Fruit fly (Drosophila melanogaster) whole organism, embryonic: Measurements from ENCODE around the gene CG16719.

Experiments used
- Atf-2 ChIP-seq: fragments of 200-800 bp; sonication (Bioruptor generic); optimal IDR thresholded peaks from 2 replicates; lab custom pipeline; 2016; ENCODE audit warnings: missing biosample characterization, missing genetic modification characterization
- Blimp-1 ChIP-seq: fragments of 200-800 bp; sonication (Bioruptor generic); optimal IDR thresholded peaks from 3 replicates; lab custom pipeline; 2018; ENCODE audit warnings: missing biosample characterization, missing genetic modification characterization, mild to moderate bottlenecking, moderate library complexity, missing genetic modification reagents
- CG10274 ChIP-seq: fragments of 200-800 bp; sonication (Bioruptor generic); optimal IDR thresholded peaks from 3 replicates; lab custom pipeline; 2017; ENCODE audit warnings: missing biosample characterization, mild to moderate bottlenecking, missing genetic modification characterization
- CG10462 ChIP-seq: fragments of 200-800 bp; sonication (Bioruptor generic); optimal IDR thresholded peaks from 2 replicates; lab custom pipeline; 2016; ENCODE audit warnings: missing biosample characterization, missing genetic modification characterization
- CG11398 ChIP-seq: fragments of 200-800 bp; sonication (Bioruptor generic); optimal IDR thresholded peaks from 2 replicates; lab custom pipeline; 2016; ENCODE audit warnings: missing biosample characterization, missing genetic modification characterization
- CG11695 ChIP-seq: fragments of 200-800 bp; sonication (Bioruptor generic); IDR thresholded peaks from 3 replicates; pipeline ENCODE4 v1.3.6; 2022; ENCODE audit warnings: missing biosample characterization, missing genetic modification characterization
- CG13287 ChIP-seq: fragments of 200-800 bp; sonication (Bioruptor generic); IDR thresholded peaks from 2 replicates; pipeline ENCODE4 v1.3.6; 2022; ENCODE audit warnings: missing biosample characterization, missing genetic modification characterization; ENCODE audit not compliant: partially characterized antibody
- CG13624 ChIP-seq: fragments of 200-800 bp; sonication (Bioruptor generic); optimal IDR thresholded peaks from 2 replicates; lab custom pipeline; 2016; ENCODE audit warnings: missing biosample characterization, missing genetic modification characterization
- CG13894 ChIP-seq: fragments of 200-800 bp; sonication (Bioruptor generic); optimal IDR thresholded peaks from 3 replicates; lab custom pipeline; 2018; ENCODE audit warnings: missing biosample characterization, mild to moderate bottlenecking, missing genetic modification characterization, moderate library complexity
- CG15696 ChIP-seq: fragments of 200-800 bp; sonication (Bioruptor generic); optimal IDR thresholded peaks from 2 replicates; lab custom pipeline; 2019; ENCODE audit warnings: missing biosample characterization, mild to moderate bottlenecking, missing genetic modification characterization, moderate library complexity
- CG16815 ChIP-seq: fragments of 200-800 bp; sonication (Bioruptor generic); optimal IDR thresholded peaks from 3 replicates; lab custom pipeline; 2017; ENCODE audit warnings: missing biosample characterization, mild to moderate bottlenecking, missing genetic modification characterization
- CG17361 ChIP-seq: fragments of 200-800 bp; sonication (Bioruptor generic); IDR thresholded peaks from 3 replicates; pipeline ENCODE4 v1.3.6; 2022; ENCODE audit warnings: missing biosample characterization, missing genetic modification characterization
- CG17612 ChIP-seq: fragments of 200-800 bp; sonication (Bioruptor generic); IDR thresholded peaks from 2 replicates; pipeline ENCODE4 v1.3.6; 2022; ENCODE audit warnings: missing biosample characterization, missing genetic modification characterization
- CG18262 ChIP-seq: fragments of 200-800 bp; optimal IDR thresholded peaks from 3 replicates; lab custom pipeline; 2019; ENCODE audit warnings: missing biosample characterization, mild to moderate bottlenecking, missing genetic modification characterization, moderate library complexity
- CG1832 ChIP-seq: fragments of 200-800 bp; sonication (Bioruptor generic); optimal IDR thresholded peaks from 2 replicates; lab custom pipeline; 2017; ENCODE audit warnings: missing biosample characterization, mild to moderate bottlenecking, missing genetic modification characterization, inconsistent platforms
- CG33557 ChIP-seq: fragments of 200-800 bp; sonication (Bioruptor generic); optimal IDR thresholded peaks from 2 replicates; lab custom pipeline; 2019; ENCODE audit warnings: missing biosample characterization, mild to moderate bottlenecking, missing genetic modification characterization, moderate library complexity
- CG4617 ChIP-seq: fragments of 200-800 bp; sonication (Bioruptor generic); optimal IDR thresholded peaks from 3 replicates; lab custom pipeline; 2016; ENCODE audit warnings: missing biosample characterization, missing genetic modification characterization, borderline replicate concordance
- CG6175 ChIP-seq: fragments of 200-800 bp; sonication (Bioruptor generic); IDR thresholded peaks from 3 replicates; pipeline ENCODE4 v1.3.6; 2022; ENCODE audit warnings: missing biosample characterization, missing genetic modification characterization
- CG6689 ChIP-seq: fragments of 200-800 bp; sonication (Bioruptor generic); IDR thresholded peaks from 2 replicates; pipeline ENCODE4 v1.3.6; 2022; ENCODE audit warnings: missing biosample characterization, missing genetic modification characterization
- CG7556 ChIP-seq: fragments of 200-800 bp; sonication (Bioruptor generic); optimal IDR thresholded peaks from 2 replicates; lab custom pipeline; 2017; ENCODE audit warnings: missing biosample characterization, mild to moderate bottlenecking, missing genetic modification characterization
- CG8765 ChIP-seq: fragments of 200-800 bp; sonication (Bioruptor generic); IDR thresholded peaks from 2 replicates; pipeline ENCODE4 v1.3.6; 2022; ENCODE audit warnings: missing biosample characterization, missing genetic modification characterization
- CG9609 ChIP-seq: fragments of 200-800 bp; sonication (Bioruptor generic); optimal IDR thresholded peaks from 3 replicates; lab custom pipeline; 2016; ENCODE audit warnings: missing biosample characterization, missing genetic modification characterization
- Chrac-16 ChIP-seq: fragments of 200-800 bp; sonication (Bioruptor generic); optimal IDR thresholded peaks from 3 replicates; lab custom pipeline; 2016; ENCODE audit warnings: missing biosample characterization, missing genetic modification characterization
- CkIIα-i1 ChIP-seq: fragments of 200-800 bp; sonication (Bioruptor generic); IDR thresholded peaks from 2 replicates; pipeline ENCODE4 v1.3.6; 2022; ENCODE audit warnings: missing biosample characterization, missing genetic modification characterization
- D19B ChIP-seq: fragments of 200-800 bp; sonication (Bioruptor generic); optimal IDR thresholded peaks from 2 replicates; lab custom pipeline; 2017; ENCODE audit warnings: missing biosample characterization, mild to moderate bottlenecking, missing genetic modification characterization
- Dad ChIP-seq: fragments of 200-800 bp; sonication (Bioruptor generic); optimal IDR thresholded peaks from 3 replicates; lab custom pipeline; 2016; ENCODE audit warnings: missing biosample characterization, missing genetic modification characterization
- Doc3 ChIP-seq: fragments of 200-800 bp; sonication (Bioruptor generic); IDR thresholded peaks from 3 replicates; pipeline ENCODE4 v1.3.6; 2022; ENCODE audit warnings: missing biosample characterization, missing genetic modification characterization; ENCODE audit not compliant: partially characterized antibody
- Dref ChIP-seq: fragments of 200-800 bp; sonication (Bioruptor generic); IDR thresholded peaks from 2 replicates; pipeline ENCODE4 v1.3.6; 2022; ENCODE audit warnings: missing biosample characterization, missing genetic modification characterization
- Ets65A ChIP-seq: fragments of 200-800 bp; sonication (Bioruptor generic); peaks from one replicate; lab custom pipeline; 2016; ENCODE audit warnings: missing biosample characterization, missing genetic modification characterization
- Fer1 ChIP-seq: fragments of 200-800 bp; sonication (Bioruptor generic); optimal IDR thresholded peaks from 2 replicates; lab custom pipeline; 2017; ENCODE audit warnings: missing biosample characterization, mild to moderate bottlenecking, missing genetic modification characterization
- Gsc ChIP-seq: fragments of 200-800 bp; sonication (Bioruptor generic); IDR thresholded peaks from 2 replicates; pipeline ENCODE4 v1.3.6; 2022; ENCODE audit warnings: missing biosample characterization, missing genetic modification characterization
- Gug ChIP-seq: fragments of 200-800 bp; sonication (Bioruptor generic); IDR thresholded peaks from 4 replicates; pipeline ENCODE4 v1.3.6; 2022; ENCODE audit warnings: missing biosample characterization, missing genetic modification characterization
- HHEX ChIP-seq: fragments of 200-800 bp; sonication (Bioruptor generic); optimal IDR thresholded peaks from 3 replicates; lab custom pipeline; 2017; ENCODE audit warnings: missing biosample characterization, mild to moderate bottlenecking, missing genetic modification characterization, missing genetic modification reagents
- HLH3B ChIP-seq: fragments of 200-800 bp; sonication (Bioruptor generic); IDR thresholded peaks from 2 replicates; pipeline ENCODE4 v1.3.6; 2022; ENCODE audit warnings: missing biosample characterization, missing genetic modification characterization
- HLH4C ChIP-seq: fragments of 200-800 bp; sonication (Bioruptor generic); IDR thresholded peaks from 3 replicates; pipeline ENCODE4 v1.3.6; 2022; ENCODE audit warnings: missing biosample characterization, missing genetic modification characterization; ENCODE audit not compliant: partially characterized antibody
- HLHmδ ChIP-seq: fragments of 200-800 bp; sonication (Bioruptor generic); optimal IDR thresholded peaks from 2 replicates; lab custom pipeline; 2018; ENCODE audit warnings: missing biosample characterization, mild to moderate bottlenecking, missing genetic modification characterization, moderate library complexity
- Lim3 ChIP-seq: fragments of 200-800 bp; sonication (Bioruptor generic); IDR thresholded peaks from 2 replicates; pipeline ENCODE4 v1.3.6; 2022; ENCODE audit warnings: missing biosample characterization, missing genetic modification characterization
- MBD-R2 ChIP-seq: fragments of 200-800 bp; sonication (Bioruptor generic); IDR thresholded peaks from 2 replicates; pipeline ENCODE4 v1.3.6; 2022; ENCODE audit warnings: missing biosample characterization, missing genetic modification characterization
- Med ChIP-seq: fragments of 200-800 bp; sonication (Bioruptor generic); peaks from one replicate; lab custom pipeline; 2016; ENCODE audit warnings: missing biosample characterization, missing genetic modification characterization, mild to moderate bottlenecking, inconsistent platforms, moderate library complexity
- abd-A ChIP-seq: fragments of 200-800 bp; sonication (Bioruptor generic); optimal IDR thresholded peaks from 3 replicates; lab custom pipeline; 2019; ENCODE audit warnings: missing biosample characterization, mild to moderate bottlenecking, missing genetic modification characterization, moderate library complexity
- cad ChIP-seq: fragments of >200 bp; optimal IDR thresholded peaks from 2 replicates; lab custom pipeline; 2017; ENCODE audit warnings: missing biosample characterization, missing genetic modification characterization
- croc ChIP-seq: fragments of 200-800 bp; sonication (Bioruptor generic); conservative IDR thresholded peaks from 3 replicates; pipeline ENCODE4 v1.3.6; 2022; ENCODE audit warnings: missing biosample characterization, missing genetic modification characterization
- dan ChIP-seq: fragments of 200-800 bp; sonication (Bioruptor generic); IDR thresholded peaks from 2 replicates; pipeline ENCODE4 v1.3.6; 2022; ENCODE audit warnings: missing biosample characterization, missing genetic modification characterization
- dati ChIP-seq: fragments of 200-800 bp; sonication (Bioruptor generic); IDR thresholded peaks from 2 replicates; pipeline ENCODE4 v1.3.6; 2022; ENCODE audit warnings: missing biosample characterization, missing genetic modification characterization
- dimm ChIP-seq: fragments of 200-800 bp; sonication (Bioruptor generic); IDR thresholded peaks from 2 replicates; pipeline ENCODE4 v1.3.6; 2022; ENCODE audit warnings: missing biosample characterization, missing genetic modification characterization
- oc ChIP-seq: fragments of 200-800 bp; sonication (Bioruptor generic); optimal IDR thresholded peaks from 2 replicates; lab custom pipeline; 2018; ENCODE audit warnings: missing biosample characterization, mild to moderate bottlenecking, missing genetic modification characterization, moderate library complexity
- pan ChIP-seq, 4 experiments: fragments of >200 bp in 3 of 4; fragments of 200-800 bp in 1 of 4; sonication (Bioruptor generic) in 1 of 4; optimal IDR thresholded peaks in 3 of 4; IDR thresholded peaks in 1 of 4; 2 replicates each; pipeline versions ENCODE4 v1.3.6 to Lab custom; 2017 to 2022; ENCODE audit warnings: missing biosample characterization in 2 of 4, missing genetic modification characterization in 2 of 4, mixed read lengths in 1 of 4
- prd ChIP-seq, 3 experiments: fragments of >200 bp in 2 of 3; fragments of 200-800 bp in 1 of 3; sonication (Bioruptor generic) in 1 of 3; optimal IDR thresholded peaks in 2 of 3; IDR thresholded peaks in 1 of 3; 2 replicates in 2 of 3; 3 replicates in 1 of 3; pipeline versions ENCODE4 v1.3.6 to Lab custom; 2017 to 2022; ENCODE audit warnings: missing biosample characterization in 1 of 3, missing genetic modification characterization in 1 of 3
- sna ChIP-seq: fragments of 200-800 bp; sonication (Bioruptor generic); IDR thresholded peaks from 2 replicates; pipeline ENCODE4 v1.3.6; 2022; ENCODE audit warnings: missing biosample characterization, missing genetic modification characterization; ENCODE audit not compliant: partially characterized antibody
- stc ChIP-seq: fragments of 200-800 bp; sonication (Bioruptor generic); IDR thresholded peaks from 2 replicates; pipeline ENCODE4 v1.3.6; 2022; ENCODE audit warnings: missing biosample characterization, missing genetic modification characterization

CG16719 gene

dm6 chr3L:9698193-9698642, 13.2 kb downstream of the CG16719 start, which contains the start of gene Ubc4 (continued):
- TF ChIP-seq dati (GFP tag; lab: Robert Waterston, UW) (no peak), Lim3 (GFP tag; lab: Robert Waterston, UW) (no peak), CG13624 (GFP tag; lab: Kevin White, UChicago) (peak; percentile 8), prd (optimal IDR thresholded peaks at IDR 0.05; lab: Kevin White, UChicago) (no peak), prd (GFP tag; IDR thresholded peaks at IDR 0.05; lab: Robert Waterston, UW) (0 out of 3 replicates have a peak, but pooled peaks have one; percentile 10), sna (peak; percentile 88), Dad (GFP tag; lab: Kevin White, UChicago) (peak; percentile 2), Gug (no peak), oc (tag; lab: Kevin White, UChicago) (no peak), cad (no peak), CG4617 (GFP tag; lab: Kevin White, UChicago) (peak; percentile 81), CG6175 (GFP tag; lab: Robert Waterston, UW) (no peak), CG11398 (GFP tag; lab: Kevin White, UChicago) (no peak), CG10274 (GFP tag; lab: Kevin White, UChicago) (no peak), pan (optimal IDR thresholded peaks at IDR 0.05; lab: Kevin White, UChicago) (no peak), pan (GFP tag; optimal IDR thresholded peaks at IDR 0.05 in 1 of 2, IDR thresholded peaks at IDR 0.05 in 1 of 2) (no peak), CG9609 (GFP tag; lab: Kevin White, UChicago) (no peak), CG10462 (no peak), stc (GFP tag; lab: Robert Waterston, UW) (0 out of 2 replicates have a peak, but pooled peaks have one; percentile 11), Fer1 (GFP tag; lab: Kevin White, UChicago) (peak; percentile 4), CG13894 (tag; lab: Kevin White, UChicago) (no peak), CG18262 (tag; lab: Kevin White, UChicago) (no peak), Ets65A (GFP tag; lab: Kevin White, UChicago) (peak; percentile 49), CG6689 (0 out of 2 replicates have a peak, but pooled peaks have one; percentile 8), CkIIα-i1 (GFP tag; lab: Robert Waterston, UW) (no peak), dan (no peak), HLHmδ (GFP tag; lab: Kevin White, UChicago) (no peak), Dref (GFP tag; lab: Robert Waterston, UW) (peak; percentile 93), dimm (no peak), abd-A (no peak), CG17612 (no peak), D19B (GFP tag; lab: Kevin White, UChicago) (no peak), CG33557 (GFP tag; lab: Kevin White, UChicago) (no peak), MBD-R2 (GFP tag; lab: Robert Waterston, UW) (peak; percentile 56; the same call in 1 of the 2 replicates), CG13287 (GFP tag; lab: Robert Waterston, UW) (peak; percentile 91), CG16815 (GFP tag; lab: Kevin White, UChicago) (no peak), CG15696 (tag; lab: Kevin White, UChicago) (no peak), HLH4C (GFP tag; lab: Robert Waterston, UW) (peak; percentile 81), CG1832 (no peak), CG11695 (GFP tag; lab: Robert Waterston, UW) (no peak), Atf-2 (GFP tag; lab: Kevin White, UChicago) (no peak), CG17361 (no peak), croc (GFP tag; lab: Robert Waterston, UW) (no peak), CG8765 (GFP tag; lab: Robert Waterston, UW) (no peak), Blimp-1 (GFP tag; lab: Kevin White, UChicago) (no peak), HLH3B (GFP tag; lab: Robert Waterston, UW) (no peak), CG7556 (GFP tag; lab: Kevin White, UChicago) (no peak), Doc3 (GFP tag; lab: Robert Waterston, UW) (peak; percentile 73), Gsc (GFP tag; lab: Robert Waterston, UW) (no peak), Chrac-16 (GFP tag; lab: Kevin White, UChicago) (no peak), Med (GFP tag; lab: Kevin White, UChicago) (peak; percentile 88), HHEX (no peak)
